Worm (Caenorhabditis elegans): Measurements from ENCODE around the gene rps-24.

Gene rps-24

ce11 chrIV:410420-410891 lies 24.8 kb downstream of the rps-24 start, which contains the start of gene T07A9.12 (continued):
- TF ChIP-seq elt-2 (tag; optimal IDR thresholded peaks at IDR 0.05) (peak; percentile 66), nhr-71 (tag; optimal IDR thresholded peaks at IDR 0.05) (peak; percentile 90), sox-4 (tag; optimal IDR thresholded peaks at IDR 0.05) (peak; percentile 55), ceh-90 (tag; optimal IDR thresholded peaks at IDR 0.05) (peak; percentile 33), F16B12.6 (tag; optimal IDR thresholded peaks at IDR 0.05) (peak; percentile 25), vab-15 (tag; optimal IDR thresholded peaks at IDR 0.05) (peak; percentile 83), rnt-1 (tag; optimal IDR thresholded peaks at IDR 0.05) (peak; percentile 82), nhr-90 (tag; optimal IDR thresholded peaks at IDR 0.05; ENCODE audit: poor library complexity) (peak; percentile 77), ceh-63 (GFP tag; optimal IDR thresholded peaks at IDR 0.05) (no peak), ets-5 (GFP tag; IDR thresholded peaks at IDR 0.05) (no peak), fkh-4 (tag; optimal IDR thresholded peaks at IDR 0.05; ENCODE audit: borderline replicate concordance) (no peak), nhr-28 (tag; optimal IDR thresholded peaks at IDR 0.05) (no peak), fkh-10 (GFP tag; optimal IDR thresholded peaks at IDR 0.05) (peak; percentile 5), grh-1 (GFP tag; IDR thresholded peaks at IDR 0.05) (no peak), jun-1 (tag; optimal IDR thresholded peaks at IDR 0.05) (peak; percentile 63), nhr-47 (tag; optimal IDR thresholded peaks at IDR 0.05) (peak; percentile 81), nhr-19 (GFP tag; conservative IDR thresholded peaks at IDR 0.05) (peak; percentile 73), dpl-1 (GFP tag; optimal IDR thresholded peaks at IDR 0.05) (peak; percentile 38 to 42 (median 42)), efl-3 (GFP tag; optimal IDR thresholded peaks at IDR 0.05) (no peak), ceh-82 (tag; optimal IDR thresholded peaks at IDR 0.05) (peak; percentile 3 to 70 (median 64)), swsn-7 (tag; optimal IDR thresholded peaks at IDR 0.05) (peak; percentile 80), tlp-1 (tag; optimal IDR thresholded peaks at IDR 0.05) (no peak), pax-3 (tag; optimal IDR thresholded peaks at IDR 0.05) (peak; percentile 81), unc-30 (tag; optimal IDR thresholded peaks at IDR 0.05) (no peak), blmp-1 (tag; optimal IDR thresholded peaks at IDR 0.05) (peak; percentile 32), aly-2 (tag; optimal IDR thresholded peaks at IDR 0.05) (peak; percentile 36), C04F5.9 (tag; optimal IDR thresholded peaks at IDR 0.05) (peak; percentile 51), unc-62 (GFP tag; optimal IDR thresholded peaks at IDR 0.05) (no peak), mdl-1 (tag; optimal IDR thresholded peaks at IDR 0.05) (peak in 1 of 2 experiments; percentile 50), ceh-8 (GFP tag; optimal IDR thresholded peaks at IDR 0.05) (no peak), aha-1 (tag; optimal IDR thresholded peaks at IDR 0.05) (no peak), sptf-1 (tag; optimal IDR thresholded peaks at IDR 0.05) (no peak), fkh-8 (tag; optimal IDR thresholded peaks at IDR 0.05) (peak; percentile 83), ceh-88 (GFP tag; IDR thresholded peaks at IDR 0.05) (no peak; the same call in 1 of the 2 replicates), nhr-12 (tag; optimal IDR thresholded peaks at IDR 0.05) (no peak), unc-130 (tag; optimal IDR thresholded peaks at IDR 0.05) (peak; percentile 77), mep-1 (tag; optimal IDR thresholded peaks at IDR 0.05) (peak; percentile 86), zip-4 (GFP tag; optimal IDR thresholded peaks at IDR 0.05) (no peak), ces-1 (GFP tag; optimal IDR thresholded peaks at IDR 0.05) (no peak), lin-13 (GFP tag; optimal IDR thresholded peaks at IDR 0.05) (peak; percentile 69), elt-3 (tag; optimal IDR thresholded peaks at IDR 0.05) (no peak), ama-1 (optimal IDR thresholded peaks at IDR 0.05) (no peak), nhr-76 (tag; optimal IDR thresholded peaks at IDR 0.05) (no peak), snpc-4 (tag; optimal IDR thresholded peaks at IDR 0.05) (no peak), mab-9 (GFP tag; IDR thresholded peaks at IDR 0.05) (no peak), isw-1 (GFP tag; IDR thresholded peaks at IDR 0.05) (peak; percentile 47)
